Worm (Caenorhabditis elegans): ENCODE data around the gene C10A4.7.

DNA sequence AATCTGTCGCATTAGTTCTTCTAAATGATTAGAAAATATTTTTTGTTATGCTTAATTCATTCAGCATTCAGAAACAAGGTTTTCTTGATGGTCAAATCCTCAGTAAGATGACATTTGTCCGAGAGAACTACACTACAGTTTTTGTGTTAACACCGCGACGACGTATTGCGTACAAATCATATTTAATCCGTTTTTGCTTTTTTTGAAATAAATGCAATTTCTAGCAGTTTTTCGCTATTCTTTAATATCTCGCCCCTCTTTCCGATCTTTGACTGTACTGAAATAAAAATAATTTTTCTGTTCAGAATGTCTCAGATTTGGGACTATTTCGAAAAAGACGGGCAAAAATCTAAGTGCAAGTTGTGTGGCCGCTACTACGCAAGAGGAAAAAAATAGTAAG, 762 bp upstream of the C10A4.7 start, which contains the start of gene C10A4.1:
- TF ChIP-seq ztf-22 (GFP tag; optimal IDR thresholded peaks at IDR 0.05) (no peak), ama-1 (optimal IDR thresholded peaks at IDR 0.05) (no peak), ama-1 (GFP tag; optimal IDR thresholded peaks at IDR 0.05) (no peak), xnd-1 (tag; optimal IDR thresholded peaks at IDR 0.05) (no peak), F10E7.11 (tag; optimal IDR thresholded peaks at IDR 0.05) (no peak), F39B2.1 (GFP tag; IDR thresholded peaks at IDR 0.05) (no peak), unc-130 (GFP tag; optimal IDR thresholded peaks at IDR 0.05) (no peak), lin-35 (GFP tag; optimal IDR thresholded peaks at IDR 0.05) (no peak), pha-4 (tag; optimal IDR thresholded peaks at IDR 0.05) (no peak), egl-18 (GFP tag; IDR thresholded peaks at IDR 0.05) (no peak), nfya-1 (tag; optimal IDR thresholded peaks at IDR 0.05; ENCODE audit: borderline replicate concordance, insufficient read depth) (no peak), egrh-3 (GFP tag; IDR thresholded peaks at IDR 0.05) (no peak), snpc-4 (GFP tag; optimal IDR thresholded peaks at IDR 0.05) (no peak), snpc-4 (tag; optimal IDR thresholded peaks at IDR 0.05) (no peak)
